Fruit fly (Drosophila melanogaster) whole organism, embryonic: Measurements from ENCODE around the gene CG14153.

Source experiments
- ATbp ChIP-seq: fragments of 200-800 bp; sonication (Bioruptor generic); optimal IDR thresholded peaks from 2 replicates; lab custom pipeline; 2017; ENCODE audit warnings: missing biosample characterization, mild to moderate bottlenecking, missing genetic modification characterization, missing genetic modification reagents
- Bdp1 ChIP-seq: fragments of 200-800 bp; sonication (Bioruptor generic); optimal IDR thresholded peaks from 3 replicates; lab custom pipeline; 2016; ENCODE audit warnings: missing biosample characterization, missing genetic modification characterization
- CG10147 ChIP-seq: fragments of 200-800 bp; sonication (Bioruptor generic); optimal IDR thresholded peaks from 2 replicates; lab custom pipeline; 2019; ENCODE audit warnings: missing biosample characterization, mild to moderate bottlenecking, missing genetic modification characterization, moderate library complexity
- CG1024 ChIP-seq: fragments of 200-800 bp; sonication (Bioruptor generic); IDR thresholded peaks from 2 replicates; pipeline ENCODE4 v1.3.6; 2022; ENCODE audit warnings: missing biosample characterization, missing genetic modification characterization
- CG10565 ChIP-seq: fragments of 200-800 bp; sonication (Bioruptor generic); optimal IDR thresholded peaks from 3 replicates; lab custom pipeline; 2016; ENCODE audit warnings: missing biosample characterization, mild to moderate bottlenecking, missing genetic modification characterization
- CG10979 ChIP-seq: fragments of 200-800 bp; sonication (Bioruptor generic); optimal IDR thresholded peaks from 2 replicates; lab custom pipeline; 2018; ENCODE audit warnings: missing biosample characterization, mild to moderate bottlenecking, missing genetic modification characterization, moderate library complexity
- CG11085 ChIP-seq: fragments of 200-800 bp; sonication (Bioruptor generic); IDR thresholded peaks from 2 replicates; pipeline ENCODE4 v1.3.6; 2022; ENCODE audit warnings: missing biosample characterization, missing genetic modification characterization
- CG11456 ChIP-seq: fragments of 200-800 bp; sonication (Bioruptor generic); IDR thresholded peaks from 3 replicates; pipeline ENCODE4 v1.3.6; 2022; ENCODE audit warnings: missing biosample characterization, missing genetic modification characterization
- CG11695 ChIP-seq: fragments of 200-800 bp; sonication (Bioruptor generic); IDR thresholded peaks from 3 replicates; pipeline ENCODE4 v1.3.6; 2022; ENCODE audit warnings: missing biosample characterization, missing genetic modification characterization
- CG13775 ChIP-seq: fragments of 200-800 bp; sonication (Bioruptor generic); optimal IDR thresholded peaks from 3 replicates; lab custom pipeline; 2017; ENCODE audit warnings: missing biosample characterization, mild to moderate bottlenecking, missing genetic modification characterization
- CG17361 ChIP-seq: fragments of 200-800 bp; sonication (Bioruptor generic); IDR thresholded peaks from 3 replicates; pipeline ENCODE4 v1.3.6; 2022; ENCODE audit warnings: missing biosample characterization, missing genetic modification characterization
- CG18599 ChIP-seq: fragments of 200-800 bp; sonication (Bioruptor generic); optimal IDR thresholded peaks from 3 replicates; lab custom pipeline; 2017; ENCODE audit warnings: missing biosample characterization, missing genetic modification characterization, mild to moderate bottlenecking, moderate library complexity, missing genetic modification reagents
- CG30020 ChIP-seq: fragments of 200-800 bp; optimal IDR thresholded peaks from 2 replicates; lab custom pipeline; 2019; ENCODE audit warnings: missing biosample characterization, mild to moderate bottlenecking, missing genetic modification characterization, moderate library complexity
- CG31441 ChIP-seq: fragments of 200-800 bp; sonication (Bioruptor generic); IDR thresholded peaks from 2 replicates; pipeline ENCODE4 v1.3.6; 2022; ENCODE audit warnings: missing biosample characterization, missing genetic modification characterization
- CG5953 ChIP-seq: fragments of 200-800 bp; sonication (Bioruptor generic); IDR thresholded peaks from 2 replicates; pipeline ENCODE4 v1.3.6; 2022; ENCODE audit warnings: missing biosample characterization, missing genetic modification characterization
- CG8388 ChIP-seq: fragments of 200-800 bp; sonication (Bioruptor generic); optimal IDR thresholded peaks from 2 replicates; lab custom pipeline; 2019; ENCODE audit warnings: missing biosample characterization, mild to moderate bottlenecking, missing genetic modification characterization, moderate library complexity
- Chrac-16 ChIP-seq: fragments of 200-800 bp; sonication (Bioruptor generic); optimal IDR thresholded peaks from 3 replicates; lab custom pipeline; 2016; ENCODE audit warnings: missing biosample characterization, missing genetic modification characterization
- CkIIα-i1 ChIP-seq: fragments of 200-800 bp; sonication (Bioruptor generic); IDR thresholded peaks from 2 replicates; pipeline ENCODE4 v1.3.6; 2022; ENCODE audit warnings: missing biosample characterization, missing genetic modification characterization
- D19A ChIP-seq: fragments of 200-800 bp; optimal IDR thresholded peaks from 3 replicates; lab custom pipeline; 2019; ENCODE audit warnings: missing biosample characterization, mild to moderate bottlenecking, missing genetic modification characterization, moderate library complexity
- Dbx ChIP-seq: fragments of 200-800 bp; sonication (Bioruptor generic); IDR thresholded peaks from 3 replicates; pipeline ENCODE4 v1.3.6; 2022; ENCODE audit warnings: missing biosample characterization, missing genetic modification characterization
- Elba2 ChIP-seq: fragments of 200-800 bp; sonication (Bioruptor generic); optimal IDR thresholded peaks from 3 replicates; lab custom pipeline; 2016; ENCODE audit warnings: missing biosample characterization, missing genetic modification characterization
- MBD-R2 ChIP-seq: fragments of 200-800 bp; sonication (Bioruptor generic); IDR thresholded peaks from 2 replicates; pipeline ENCODE4 v1.3.6; 2022; ENCODE audit warnings: missing biosample characterization, missing genetic modification characterization
- MESR4 ChIP-seq: fragments of 200-800 bp; sonication (Bioruptor generic); optimal IDR thresholded peaks from 2 replicates; lab custom pipeline; 2018; ENCODE audit warnings: missing biosample characterization, mild to moderate bottlenecking, missing genetic modification characterization, moderate library complexity
- Max ChIP-seq: fragments of 200-800 bp; sonication (Bioruptor generic); optimal IDR thresholded peaks from 2 replicates; lab custom pipeline; 2016; ENCODE audit warnings: missing biosample characterization, mild to moderate bottlenecking, missing genetic modification characterization
- Oli ChIP-seq: fragments of 200-800 bp; sonication (Bioruptor generic); optimal IDR thresholded peaks from 2 replicates; lab custom pipeline; 2018; ENCODE audit warnings: missing biosample characterization, mild to moderate bottlenecking, missing genetic modification characterization, moderate library complexity
- Taf1 ChIP-seq: fragments of 200-800 bp; sonication (Bioruptor generic); IDR thresholded peaks from 2 replicates; pipeline ENCODE4 v1.3.6; 2022; ENCODE audit warnings: missing biosample characterization, missing genetic modification characterization
- Xbp1 ChIP-seq: fragments of 200-800 bp; sonication (Bioruptor generic); optimal IDR thresholded peaks from 3 replicates; lab custom pipeline; 2016; ENCODE audit warnings: missing biosample characterization, mild to moderate bottlenecking, missing genetic modification characterization
- Xrp1 ChIP-seq: fragments of 200-800 bp; sonication (Bioruptor generic); IDR thresholded peaks from 2 replicates; pipeline ENCODE4 v1.3.6; 2022; ENCODE audit warnings: missing biosample characterization, missing genetic modification characterization
- ap ChIP-seq: fragments of 200-800 bp; sonication (Bioruptor generic); IDR thresholded peaks from 2 replicates; pipeline ENCODE4 v1.3.6; 2022; ENCODE audit warnings: missing biosample characterization, missing genetic modification characterization
- ash1 ChIP-seq: fragments of 200-800 bp; sonication (Bioruptor generic); optimal IDR thresholded peaks from 2 replicates; lab custom pipeline; 2018; ENCODE audit warnings: missing biosample characterization, mild to moderate bottlenecking, missing genetic modification characterization
- chinmo ChIP-seq: fragments of 200-800 bp; sonication (Bioruptor generic); IDR thresholded peaks from 4 replicates; pipeline ENCODE4 v1.3.6; 2022; ENCODE audit warnings: missing biosample characterization, missing genetic modification characterization; ENCODE audit not compliant: partially characterized antibody
- dan ChIP-seq: fragments of 200-800 bp; sonication (Bioruptor generic); IDR thresholded peaks from 2 replicates; pipeline ENCODE4 v1.3.6; 2022; ENCODE audit warnings: missing biosample characterization, missing genetic modification characterization
- dati ChIP-seq: fragments of 200-800 bp; sonication (Bioruptor generic); IDR thresholded peaks from 2 replicates; pipeline ENCODE4 v1.3.6; 2022; ENCODE audit warnings: missing biosample characterization, missing genetic modification characterization
- dmrt11E ChIP-seq: fragments of 200-800 bp; sonication (Bioruptor generic); optimal IDR thresholded peaks from 3 replicates; lab custom pipeline; 2018; ENCODE audit warnings: missing biosample characterization, mild to moderate bottlenecking, missing genetic modification characterization, moderate library complexity
- esg ChIP-seq: fragments of 200-800 bp; sonication (Bioruptor generic); conservative IDR thresholded peaks from 2 replicates; pipeline ENCODE4 v1.3.6; 2022; ENCODE audit warnings: missing biosample characterization, missing genetic modification characterization
- exex ChIP-seq: fragments of 200-800 bp; sonication (Bioruptor generic); optimal IDR thresholded peaks from 4 replicates; lab custom pipeline; 2018; ENCODE audit warnings: missing biosample characterization, mild to moderate bottlenecking, missing genetic modification characterization, moderate library complexity
- h ChIP-seq: fragments of >200 bp; optimal IDR thresholded peaks from 2 replicates; lab custom pipeline; 2017
- jumu ChIP-seq: fragments of 200-800 bp; sonication (Bioruptor generic); optimal IDR thresholded peaks from 3 replicates; lab custom pipeline; 2016; ENCODE audit warnings: missing biosample characterization, missing genetic modification characterization
- mld ChIP-seq: fragments of 200-800 bp; sonication (Bioruptor generic); IDR thresholded peaks from 3 replicates; pipeline ENCODE4 v1.3.6; 2022; ENCODE audit warnings: missing biosample characterization, missing genetic modification characterization; ENCODE audit not compliant: partially characterized antibody
- pho ChIP-seq: fragments of 200-800 bp; sonication (Bioruptor generic); optimal IDR thresholded peaks from 2 replicates; lab custom pipeline; 2016; ENCODE audit warnings: missing biosample characterization, missing genetic modification characterization
- ranshi ChIP-seq: fragments of 200-800 bp; sonication (Bioruptor generic); IDR thresholded peaks from 2 replicates; pipeline ENCODE4 v1.3.6; 2022; ENCODE audit warnings: missing biosample characterization, missing genetic modification characterization
- row ChIP-seq: fragments of 200-800 bp; sonication (Bioruptor generic); IDR thresholded peaks from 3 replicates; pipeline ENCODE4 v1.3.6; 2022; ENCODE audit warnings: missing biosample characterization, missing genetic modification characterization
- salm ChIP-seq: fragments of 200-800 bp; sonication (Bioruptor generic); optimal IDR thresholded peaks from 2 replicates; lab custom pipeline; 2018; ENCODE audit warnings: missing biosample characterization, mild to moderate bottlenecking, missing genetic modification characterization
- scrt ChIP-seq: fragments of 200-800 bp; sonication (Bioruptor generic); optimal IDR thresholded peaks from 2 replicates; lab custom pipeline; 2018; ENCODE audit warnings: missing biosample characterization, mild to moderate bottlenecking, missing genetic modification characterization, moderate library complexity
- sens ChIP-seq: fragments of 200-800 bp; sonication (Bioruptor generic); peaks from one replicate; lab custom pipeline; 2016; ENCODE audit warnings: missing biosample characterization, missing genetic modification characterization
- tin ChIP-seq: fragments of 200-800 bp; sonication (Bioruptor generic); optimal IDR thresholded peaks from 3 replicates; lab custom pipeline; 2016; ENCODE audit warnings: missing biosample characterization, missing genetic modification characterization
- twi ChIP-seq: fragments of 200-800 bp; optimal IDR thresholded peaks from 2 replicates; lab custom pipeline; 2019; ENCODE audit warnings: missing biosample characterization, mild to moderate bottlenecking, missing genetic modification characterization, moderate library complexity
- vnd ChIP-seq: fragments of 200-800 bp; sonication (Bioruptor generic); IDR thresholded peaks from 3 replicates; pipeline ENCODE4 v1.3.6; 2022; ENCODE audit warnings: missing biosample characterization, missing genetic modification characterization; ENCODE audit not compliant: partially characterized antibody
- vvl ChIP-seq: fragments of 200-800 bp; sonication (Bioruptor generic); IDR thresholded peaks from 2 replicates; pipeline ENCODE4 v1.3.6; 2022; ENCODE audit warnings: missing biosample characterization, missing genetic modification characterization
- zf30C ChIP-seq: fragments of 200-800 bp; sonication (Bioruptor generic); optimal IDR thresholded peaks from 3 replicates; lab custom pipeline; 2018; ENCODE audit warnings: missing biosample characterization, mild to moderate bottlenecking, missing genetic modification characterization

CG14153 gene

dm6 chr3L:10645965-10646364, 2.6 kb downstream of the CG14153 start (continued):
- no peak for TF ChIP-seq CG10565 (GFP tag; lab: Kevin White, UChicago)
- no peak for TF ChIP-seq D19A (tag; lab: Kevin White, UChicago)
- TF ChIP-seq ap (GFP tag; lab: Robert Waterston, UW) = no peak
- no peak for TF ChIP-seq CG18599 (GFP tag; lab: Kevin White, UChicago)
- no peak for TF ChIP-seq CG11456 (GFP tag; lab: Robert Waterston, UW)
- TF ChIP-seq MESR4 (GFP tag; lab: Kevin White, UChicago) = no peak
- no peak for TF ChIP-seq ATbp (GFP tag; lab: Kevin White, UChicago)
- TF ChIP-seq CkIIα-i1 (GFP tag; lab: Robert Waterston, UW) = no peak
- peak; percentile 42; the same call in 1 of the 2 replicates for TF ChIP-seq vvl (GFP tag; lab: Robert Waterston, UW)
- no peak for TF ChIP-seq zf30C
- no peak for TF ChIP-seq CG11085 (GFP tag; lab: Robert Waterston, UW)
- no peak for TF ChIP-seq mld (GFP tag; lab: Robert Waterston, UW)
- TF ChIP-seq salm (tag; lab: Kevin White, UChicago) = no peak
- TF ChIP-seq CG1024 (GFP tag; lab: Robert Waterston, UW) = no peak
- no peak for TF ChIP-seq vnd (GFP tag; lab: Robert Waterston, UW)
- TF ChIP-seq Max (GFP tag; lab: Kevin White, UChicago) = no peak
- no peak for TF ChIP-seq pho (GFP tag; lab: Kevin White, UChicago)
- no peak for TF ChIP-seq Dbx (GFP tag; lab: Robert Waterston, UW)
- no peak for TF ChIP-seq exex (tag; lab: Kevin White, UChicago)
- no peak for TF ChIP-seq Chrac-16 (GFP tag; lab: Kevin White, UChicago)
- TF ChIP-seq CG10147 (GFP tag; lab: Kevin White, UChicago) = no peak
- no peak for TF ChIP-seq CG11695
- TF ChIP-seq tin (GFP tag; lab: Kevin White, UChicago) = no peak
- TF ChIP-seq chinmo = peak; percentile 43; the same call in 1 of the 4 replicates
- TF ChIP-seq dan (GFP tag; lab: Robert Waterston, UW) = no peak
- TF ChIP-seq MBD-R2 (GFP tag; lab: Robert Waterston, UW) = no peak
- peak; percentile 7; the same call in 1 of the 2 replicates for TF ChIP-seq CG5953 (GFP tag; lab: Robert Waterston, UW)
- TF ChIP-seq CG30020 (tag; lab: Kevin White, UChicago) = no peak
- no peak for TF ChIP-seq ranshi (GFP tag; lab: Robert Waterston, UW)
- TF ChIP-seq row (GFP tag; lab: Robert Waterston, UW) = peak; percentile 29; the same call in 1 of the 3 replicates

DNA sequence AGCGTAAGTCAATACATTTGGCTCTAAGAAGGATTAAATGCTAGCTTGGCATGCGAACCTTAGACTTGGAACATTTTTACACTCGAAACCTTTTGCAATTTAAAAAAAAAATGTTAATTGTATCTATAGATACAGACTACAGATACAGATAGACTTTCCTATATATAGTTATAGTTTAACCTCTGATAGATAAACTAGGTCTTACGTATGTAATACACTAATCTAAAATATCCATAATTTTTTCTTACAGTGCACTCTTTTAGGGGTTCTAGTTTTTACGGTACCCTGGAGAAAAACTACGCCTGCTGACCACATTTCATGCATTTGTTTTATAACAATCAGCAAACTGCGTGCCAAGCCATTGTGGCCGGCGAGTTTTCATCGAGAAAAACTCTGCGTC, 3.8 kb downstream of the CG14153 start:
- TF ChIP-seq CG13775 (GFP tag; lab: Kevin White, UChicago) (no peak), sens (GFP tag; lab: Kevin White, UChicago) (peak; percentile 58), Taf1 (no peak), jumu (no peak), esg (GFP tag; lab: Robert Waterston, UW) (0 out of 2 replicates have a peak, but pooled peaks have one; percentile 5), row (GFP tag; lab: Robert Waterston, UW) (peak; percentile 8; the same call in 1 of the 3 replicates), dati (no peak)

DNA sequence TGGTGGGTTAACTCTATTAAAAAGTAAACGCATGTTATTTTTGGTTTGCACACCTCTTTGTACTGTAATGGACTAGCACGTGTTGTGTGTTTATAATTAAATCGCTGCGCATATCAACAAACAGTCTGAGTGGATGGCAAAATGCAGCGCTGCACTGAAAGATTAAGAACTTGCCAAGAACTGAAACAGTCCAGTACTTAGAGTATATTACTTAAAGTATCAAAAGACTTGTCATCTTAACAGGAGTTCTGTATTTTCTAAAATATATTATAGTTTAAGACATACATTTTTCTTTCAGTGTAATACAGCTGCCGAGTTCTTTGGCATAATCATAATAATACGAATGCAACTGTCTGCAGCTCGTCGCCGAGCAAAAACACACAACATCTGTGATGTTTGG, 5.1 kb downstream of the CG14153 start:
- TF ChIP-seq twi (tag; lab: Kevin White, UChicago) (peak; percentile 32), h (no peak), CG31441 (GFP tag; lab: Robert Waterston, UW) (0 out of 2 replicates have a peak, but pooled peaks have one; percentile 20), dmrt11E (peak; percentile 31), CG10979 (tag; lab: Kevin White, UChicago) (peak; percentile 9), ap (GFP tag; lab: Robert Waterston, UW) (0 out of 2 replicates have a peak, but pooled peaks have one; percentile 8), Oli (peak; percentile 1), ranshi (GFP tag; lab: Robert Waterston, UW) (0 out of 2 replicates have a peak, but pooled peaks have one; percentile 23), Bdp1 (GFP tag; lab: Kevin White, UChicago) (no peak), Xrp1 (GFP tag; lab: Robert Waterston, UW) (peak; percentile 5; the same call in 1 of the 2 replicates), CG8388 (GFP tag; lab: Kevin White, UChicago) (peak; percentile 17), scrt (GFP tag; lab: Kevin White, UChicago) (no peak), Elba2 (no peak), Xbp1 (peak; percentile 6), ash1 (GFP tag; lab: Kevin White, UChicago) (no peak), CG17361 (0 out of 3 replicates have a peak, but pooled peaks have one; percentile 15)
